Worm (Caenorhabditis elegans): ENCODE results near the gene snrp-40.1.

Gene snrp-40.1

DNA sequence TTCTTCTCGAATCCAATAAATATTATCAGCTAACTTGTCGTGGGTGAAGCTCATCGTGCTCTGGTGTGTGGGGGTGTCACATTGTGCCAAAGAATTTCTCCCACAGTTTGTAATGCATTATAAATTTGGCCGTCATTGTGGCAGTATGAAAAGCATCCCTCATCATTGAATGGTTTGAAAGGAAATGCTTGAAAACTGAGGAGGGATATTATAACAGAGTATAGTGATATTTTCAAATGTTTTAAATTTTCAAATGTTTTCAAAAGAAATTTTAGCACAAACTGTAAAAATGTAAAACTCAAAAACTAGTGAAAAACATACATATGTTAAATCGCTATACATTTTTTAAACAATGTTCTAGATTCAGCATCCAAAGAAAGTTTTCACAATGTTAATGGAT, 30.6 kb downstream of the snrp-40.1 start, which contains the start of gene C03A3.3:
TSS of gene C03A3.3 (minus strand) at position 101 of the 400 bp plus-strand sequence.
- TF ChIP-seq arid-1 (GFP tag; conservative IDR thresholded peaks at IDR 0.05) (no peak), F37D6.2 (tag; optimal IDR thresholded peaks at IDR 0.05) (no peak), zfp-2 (tag; optimal IDR thresholded peaks at IDR 0.05) (no peak), nhr-28 (tag; optimal IDR thresholded peaks at IDR 0.05) (no peak)

DNA sequence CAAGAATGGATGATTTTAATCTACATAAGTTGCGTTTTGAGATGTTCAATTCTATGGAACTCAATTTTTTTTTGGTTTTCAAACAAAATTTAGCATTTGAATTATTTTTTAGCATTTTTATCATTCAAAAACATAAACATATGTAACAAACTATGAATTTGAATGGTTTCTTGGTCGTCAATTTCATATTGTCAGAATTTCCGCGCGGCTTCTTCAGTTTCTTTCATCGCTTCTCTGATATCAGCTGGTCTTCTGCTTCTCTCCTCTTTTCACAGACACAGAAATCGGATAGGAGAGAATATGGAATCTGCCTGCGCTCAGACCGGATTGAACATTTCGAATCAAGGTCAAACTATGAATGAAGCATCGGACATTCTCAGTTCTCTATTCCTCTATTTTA, 32.9 kb downstream of the snrp-40.1 start, which contains the start of gene C03A3.9:
TSS of gene C03A3.9 (plus strand) at position 301 of the 400 bp plus-strand sequence.
- no peak for TF ChIP-seq Y48G9A.11 (GFP tag; IDR thresholded peaks at IDR 0.05)
- TF ChIP-seq F26F4.8 (GFP tag; conservative IDR thresholded peaks at IDR 0.05) = no peak
- no peak for TF ChIP-seq mep-1 (tag; optimal IDR thresholded peaks at IDR 0.05)
- no peak for TF ChIP-seq ces-1 (GFP tag; optimal IDR thresholded peaks at IDR 0.05)
- TF ChIP-seq dmd-8 (GFP tag; IDR thresholded peaks at IDR 0.05) = no peak
- TF ChIP-seq pha-4 (GFP tag; IDR thresholded peaks at IDR 0.05) = no peak
- no peak for TF ChIP-seq pha-4 (tag; optimal IDR thresholded peaks at IDR 0.05)
- no peak for TF ChIP-seq mxl-3 (GFP tag; optimal IDR thresholded peaks at IDR 0.05)
- no peak for TF ChIP-seq dmd-9 (GFP tag; IDR thresholded peaks at IDR 0.05)
- TF ChIP-seq lin-39 (tag; optimal IDR thresholded peaks at IDR 0.05) = no peak
- TF ChIP-seq Y105C5A.15 (GFP tag; IDR thresholded peaks at IDR 0.05) = no peak
- no peak for TF ChIP-seq nhr-10 (tag; optimal IDR thresholded peaks at IDR 0.05)
- TF ChIP-seq unc-39 (tag; optimal IDR thresholded peaks at IDR 0.05) = no peak

DNA sequence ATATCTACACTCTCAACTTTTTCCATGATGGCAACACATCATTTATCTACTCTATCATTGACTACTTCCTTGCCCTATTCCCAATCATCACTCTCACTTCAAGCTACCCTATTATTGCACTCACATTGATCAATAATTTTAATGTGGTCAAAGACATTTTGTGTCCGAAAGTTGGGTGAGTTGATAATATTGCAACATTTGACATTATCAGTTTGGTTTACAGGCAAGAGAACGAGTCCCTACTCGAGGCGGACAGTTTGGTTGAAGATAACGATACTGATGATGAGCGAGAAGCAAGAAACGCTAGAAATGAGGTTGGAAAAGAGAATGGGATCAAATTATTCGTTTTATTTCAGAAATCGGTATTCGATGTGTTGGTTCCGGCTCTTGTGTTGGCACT, 34.9 kb downstream of the snrp-40.1 start:
- TF ChIP-seq mes-2 (tag; optimal IDR thresholded peaks at IDR 0.05; ENCODE audit: poor library complexity, severe bottlenecking) (no peak), Y75B8A.6 (GFP tag; IDR thresholded peaks at IDR 0.05) (no peak), nhr-111 (GFP tag; optimal IDR thresholded peaks at IDR 0.05) (no peak), hlh-11 (tag; optimal IDR thresholded peaks at IDR 0.05) (peak; percentile 69), madf-5 (GFP tag; IDR thresholded peaks at IDR 0.05) (no peak), mxl-3 (GFP tag; optimal IDR thresholded peaks at IDR 0.05) (peak; percentile 60), arid-1 (GFP tag; conservative IDR thresholded peaks at IDR 0.05) (no peak), nhr-28 (tag; optimal IDR thresholded peaks at IDR 0.05) (peak; percentile 75), nhr-10 (tag; optimal IDR thresholded peaks at IDR 0.05) (no peak), F49E8.2 (tag; optimal IDR thresholded peaks at IDR 0.05; ENCODE audit: borderline replicate concordance) (no peak), unc-39 (tag; optimal IDR thresholded peaks at IDR 0.05) (no peak), ztf-7 (tag; optimal IDR thresholded peaks at IDR 0.05) (no peak), dmd-6 (GFP tag; IDR thresholded peaks at IDR 0.05) (peak; percentile 78), tag-97 (GFP tag; IDR thresholded peaks at IDR 0.05) (no peak), pqm-1 (tag; optimal IDR thresholded peaks at IDR 0.05) (peak; percentile 83), lin-1 (GFP tag; IDR thresholded peaks at IDR 0.05) (no peak), php-3 (GFP tag; IDR thresholded peaks at IDR 0.05) (peak; percentile 48; the same call in 1 of the 2 replicates), nhr-77 (tag; optimal IDR thresholded peaks at IDR 0.05) (peak; percentile 27), dve-1 (tag; optimal IDR thresholded peaks at IDR 0.05; ENCODE audit: insufficient read depth) (peak; percentile 55), daf-16 (GFP tag; optimal IDR thresholded peaks at IDR 0.05) (no peak), daf-16 (tag; optimal IDR thresholded peaks at IDR 0.05) (peak; percentile 95)

DNA sequence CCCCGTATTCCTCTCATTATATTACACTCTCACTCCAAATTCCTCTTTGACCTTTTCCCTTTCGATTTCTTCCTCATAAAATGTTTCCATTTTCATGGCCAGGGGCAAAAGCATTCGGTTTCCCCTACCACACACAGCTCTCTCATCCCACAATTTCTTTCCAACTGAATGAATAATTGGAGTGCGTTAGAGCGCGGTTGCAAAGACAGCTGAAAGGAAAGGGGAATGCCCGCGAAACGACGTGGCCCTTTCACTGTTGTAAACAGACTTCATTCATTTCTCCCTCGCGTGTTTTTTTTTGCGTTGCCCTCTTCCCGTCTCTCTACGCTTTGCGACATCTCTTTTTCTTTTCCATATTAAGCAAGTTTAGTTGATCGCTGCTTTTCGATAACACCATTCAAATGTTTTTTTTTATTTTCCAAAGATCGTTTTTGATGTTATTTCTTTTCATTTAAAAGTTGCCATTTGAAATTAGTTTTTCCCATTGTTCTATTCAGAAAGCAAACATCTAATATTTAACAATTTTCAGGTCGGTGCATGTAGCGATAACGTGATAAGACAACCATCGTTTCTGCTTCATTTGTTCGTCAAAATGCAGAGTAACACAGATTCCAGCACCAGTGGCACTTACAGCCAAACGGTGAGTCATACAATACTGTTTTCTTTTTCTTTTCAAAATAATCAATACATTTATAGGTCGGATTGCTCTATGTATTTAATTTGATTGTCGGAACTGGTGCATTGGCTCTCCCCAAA, 37.1 kb downstream of the snrp-40.1 start, which contains the start of gene C03A3.2:
TSS of gene C03A3.2 (plus strand) at position 530 of the 756 bp plus-strand sequence.
- no peak for TF ChIP-seq tag-97 (GFP tag; IDR thresholded peaks at IDR 0.05)
- TF ChIP-seq attf-4 (tag; optimal IDR thresholded peaks at IDR 0.05) = no peak
- no peak for TF ChIP-seq ces-1 (GFP tag; optimal IDR thresholded peaks at IDR 0.05)
- no peak for TF ChIP-seq ztf-11 (tag; optimal IDR thresholded peaks at IDR 0.05)
- TF ChIP-seq T20F7.1 (GFP tag; optimal IDR thresholded peaks at IDR 0.05) = no peak
- 0 out of 2 replicates have a peak, but pooled peaks have one; percentile 26 for TF ChIP-seq vab-7 (GFP tag; IDR thresholded peaks at IDR 0.05)
- peak; percentile 20 for TF ChIP-seq F37D6.2 (tag; optimal IDR thresholded peaks at IDR 0.05)
- no peak for TF ChIP-seq mdt-29 (GFP tag; IDR thresholded peaks at IDR 0.05)
- TF ChIP-seq tra-1 (GFP tag; IDR thresholded peaks at IDR 0.05) = no peak
- no peak for TF ChIP-seq egl-27 (tag; optimal IDR thresholded peaks at IDR 0.05)
- no peak for TF ChIP-seq F10B5.3 (tag; optimal IDR thresholded peaks at IDR 0.05)
- TF ChIP-seq lin-39 (tag; optimal IDR thresholded peaks at IDR 0.05) = no peak
- no peak for TF ChIP-seq ceh-32 (tag; optimal IDR thresholded peaks at IDR 0.05; ENCODE audit: poor library complexity)
- peak; percentile 40 for TF ChIP-seq nhr-25 (tag; optimal IDR thresholded peaks at IDR 0.05; ENCODE audit: borderline replicate concordance, insufficient read depth)
- TF ChIP-seq nhr-11 (tag; optimal IDR thresholded peaks at IDR 0.05) = peak; percentile 55
- TF ChIP-seq nhr-76 (tag; optimal IDR thresholded peaks at IDR 0.05) = no peak
- TF ChIP-seq ceh-28 (tag; optimal IDR thresholded peaks at IDR 0.05) = no peak

All from whole organism, L4 larva.